Fruit fly (Drosophila melanogaster) whole organism, wandering third instar larva: ENCODE measurements around the gene Six4.

Source experiments
- Abd-B ChIP-seq: fragments of >200 bp; optimal IDR thresholded peaks from 2 replicates; lab custom pipeline; 2017; ENCODE audit warnings: missing biosample characterization, missing genetic modification characterization
- CG32264 ChIP-seq: fragments of 200-800 bp; sonication (Bioruptor generic); optimal IDR thresholded peaks from 2 replicates; lab custom pipeline; 2016; ENCODE audit warnings: missing biosample characterization, missing genetic modification characterization
- CG9705 ChIP-seq: fragments of 200-800 bp; sonication (Bioruptor generic); optimal IDR thresholded peaks from 2 replicates; lab custom pipeline; 2018; ENCODE audit warnings: missing biosample characterization, mild to moderate bottlenecking, missing genetic modification characterization
- CrebA ChIP-seq: fragments of 200-800 bp; sonication (Bioruptor generic); optimal IDR thresholded peaks from 2 replicates; lab custom pipeline; 2016; ENCODE audit warnings: missing biosample characterization, mild to moderate bottlenecking, missing genetic modification characterization, borderline replicate concordance
- Dfd ChIP-seq: fragments of >200 bp; optimal IDR thresholded peaks from 2 replicates; lab custom pipeline; 2017; ENCODE audit warnings: missing biosample characterization, missing genetic modification characterization
- Dif ChIP-seq: fragments of 200-275, 200-300 bp; sonication (Bioruptor generic); optimal IDR thresholded peaks from 2 replicates; lab custom pipeline; 2018; ENCODE audit warnings: missing biosample characterization, missing genetic modification characterization; ENCODE audit not compliant: partially characterized antibody
- HLH106 ChIP-seq: fragments of 200-800 bp; optimal IDR thresholded peaks from 3 replicates; lab custom pipeline; 2019; ENCODE audit warnings: missing biosample characterization, mild to moderate bottlenecking, missing genetic modification characterization, moderate library complexity
- Hnf4 ChIP-seq: fragments of 200-800 bp; sonication (Bioruptor generic); optimal IDR thresholded peaks from 2 replicates; lab custom pipeline; 2016; ENCODE audit warnings: missing biosample characterization, mild to moderate bottlenecking, missing genetic modification characterization
- Hr78 ChIP-seq: fragments of >200 bp; optimal IDR thresholded peaks from 2 replicates; lab custom pipeline; 2017; ENCODE audit warnings: missing biosample characterization, missing genetic modification characterization
- Hr83 ChIP-seq: fragments of 200-300 bp; sonication (Bioruptor generic); optimal IDR thresholded peaks from 2 replicates; lab custom pipeline; 2016; ENCODE audit warnings: missing biosample characterization, mild to moderate bottlenecking, missing genetic modification characterization, moderate library complexity; ENCODE audit not compliant: poor library complexity, severe bottlenecking
- Mio ChIP-seq: sonication (Bioruptor generic); optimal IDR thresholded peaks from 2 replicates; lab custom pipeline; 2016; ENCODE audit warnings: missing biosample characterization, missing genetic modification characterization
- Myc ChIP-seq: fragments of >200 bp; optimal IDR thresholded peaks from 2 replicates; lab custom pipeline; 2017
- N ChIP-seq: fragments of >200 bp; optimal IDR thresholded peaks from 2 replicates; lab custom pipeline; 2018; ENCODE audit warnings: missing biosample characterization, missing external identifiers, missing genetic modification characterization
- OdsH ChIP-seq: fragments of 200-800 bp; sonication (Bioruptor generic); optimal IDR thresholded peaks from 2 replicates; lab custom pipeline; 2016; ENCODE audit warnings: missing biosample characterization, mild to moderate bottlenecking, missing genetic modification characterization
- Sp1 ChIP-seq: fragments of 200-800 bp; sonication (Bioruptor generic); optimal IDR thresholded peaks from 3 replicates; lab custom pipeline; 2019; ENCODE audit warnings: missing biosample characterization, mild to moderate bottlenecking, missing genetic modification characterization, moderate library complexity
- Vsx2 ChIP-seq: fragments of 200-300, 225-300 bp; sonication (Bioruptor generic); optimal IDR thresholded peaks from 2 replicates; lab custom pipeline; 2018; ENCODE audit warnings: missing biosample characterization, missing genetic modification characterization; ENCODE audit not compliant: partially characterized antibody
- br ChIP-seq: fragments of 200-800 bp; sonication (Bioruptor generic); optimal IDR thresholded peaks from 2 replicates; lab custom pipeline; 2016; ENCODE audit warnings: missing biosample characterization, missing genetic modification characterization
- brk ChIP-seq: fragments of 200-800 bp; sonication (Bioruptor generic); optimal IDR thresholded peaks from 2 replicates; lab custom pipeline; 2016; ENCODE audit warnings: missing biosample characterization, mild to moderate bottlenecking, missing genetic modification characterization
- dmrt93B ChIP-seq: fragments of 200-800 bp; sonication (Bioruptor generic); optimal IDR thresholded peaks from 2 replicates; lab custom pipeline; 2018; ENCODE audit warnings: missing biosample characterization, mild to moderate bottlenecking, missing genetic modification characterization
- dsf ChIP-seq: sonication (Bioruptor generic); optimal IDR thresholded peaks from 2 replicates; lab custom pipeline; 2016; ENCODE audit warnings: missing biosample characterization, missing genetic modification characterization, borderline replicate concordance
- ey ChIP-seq: fragments of 200-800 bp; sonication (Bioruptor generic); optimal IDR thresholded peaks from 2 replicates; lab custom pipeline; 2016; ENCODE audit warnings: missing biosample characterization, missing genetic modification characterization
- foxo ChIP-seq, 2 experiments: fragments of 200-800 bp; sonication (Bioruptor generic); optimal IDR thresholded peaks; 2 replicates in 1 of 2; 3 replicates in 1 of 2; lab custom pipeline; 2016 to 2017; ENCODE audit warnings: missing biosample characterization in 2 of 2, missing genetic modification characterization in 2 of 2
- fru ChIP-seq: fragments of 200-800 bp; sonication (Bioruptor generic); optimal IDR thresholded peaks from 3 replicates; lab custom pipeline; 2016; ENCODE audit warnings: missing biosample characterization, mild to moderate bottlenecking, missing genetic modification characterization
- h ChIP-seq: fragments of 200-800 bp; sonication (Bioruptor generic); optimal IDR thresholded peaks from 3 replicates; lab custom pipeline; 2016; ENCODE audit warnings: missing biosample characterization, mild to moderate bottlenecking, missing genetic modification characterization
- jim ChIP-seq: fragments of 175-275, 200-325 bp; sonication (Bioruptor generic); optimal IDR thresholded peaks from 2 replicates; lab custom pipeline; 2016; ENCODE audit warnings: missing biosample characterization, mild to moderate bottlenecking, missing genetic modification characterization
- lola ChIP-seq: fragments of >200 bp; optimal IDR thresholded peaks from 2 replicates; lab custom pipeline; 2017; ENCODE audit warnings: missing biosample characterization, missing genetic modification characterization
- pan ChIP-seq: fragments of >200 bp; optimal IDR thresholded peaks from 2 replicates; lab custom pipeline; 2017
- psq ChIP-seq: fragments of 200-800 bp; sonication (Bioruptor generic); optimal IDR thresholded peaks from 3 replicates; lab custom pipeline; 2017; ENCODE audit warnings: missing biosample characterization, mild to moderate bottlenecking, missing genetic modification characterization, moderate library complexity
- rgr ChIP-seq: fragments of 200-800 bp; sonication (Bioruptor generic); optimal IDR thresholded peaks from 3 replicates; lab custom pipeline; 2016; ENCODE audit warnings: missing biosample characterization, mild to moderate bottlenecking, missing genetic modification characterization
- sage ChIP-seq: fragments of 200-800 bp; sonication (Bioruptor generic); optimal IDR thresholded peaks from 2 replicates; lab custom pipeline; 2016; ENCODE audit warnings: missing biosample characterization, mild to moderate bottlenecking, missing genetic modification characterization
- sv ChIP-seq: fragments of 200-800 bp; sonication (Bioruptor generic); optimal IDR thresholded peaks from 3 replicates; lab custom pipeline; 2016; ENCODE audit warnings: missing biosample characterization, missing genetic modification characterization
- tai ChIP-seq: sonication (Bioruptor generic); optimal IDR thresholded peaks from 2 replicates; lab custom pipeline; 2016; ENCODE audit warnings: missing biosample characterization, missing genetic modification characterization
- usp ChIP-seq: fragments of >200 bp; optimal IDR thresholded peaks from 2 replicates; lab custom pipeline; 2017; ENCODE audit warnings: missing biosample characterization, missing genetic modification characterization
- woc ChIP-seq: sonication (Bioruptor generic); optimal IDR thresholded peaks from 2 replicates; lab custom pipeline; 2016; ENCODE audit warnings: missing biosample characterization, mild to moderate bottlenecking, missing genetic modification characterization

The Six4 gene

DNA sequence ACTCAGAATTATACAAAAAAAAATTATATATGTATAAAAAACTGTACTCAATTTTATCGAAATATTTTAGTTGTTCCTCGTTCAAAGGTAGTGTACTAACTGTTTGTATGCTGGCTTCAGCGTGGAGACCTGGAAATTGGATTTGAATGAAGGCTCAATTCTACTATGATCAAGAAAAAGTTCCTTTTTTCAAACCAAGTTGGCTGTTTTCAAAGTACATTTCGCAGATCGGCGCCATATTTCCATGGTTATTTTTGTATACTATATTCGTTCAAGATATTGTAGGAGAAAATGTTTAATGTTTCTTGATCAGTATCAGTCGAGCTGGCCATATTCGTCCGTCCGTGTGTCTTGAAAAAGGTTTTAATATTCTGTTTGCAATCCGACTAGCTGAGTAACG lies 25.4 kb upstream of the Six4 start, which contains the start of gene Mst77F:
Gene Mst77F (minus strand): TSS at position 101 of the 400 bp plus-strand sequence.
- no peak for TF ChIP-seq pan
- TF ChIP-seq, all 38 proteins: peak for 0

DNA sequence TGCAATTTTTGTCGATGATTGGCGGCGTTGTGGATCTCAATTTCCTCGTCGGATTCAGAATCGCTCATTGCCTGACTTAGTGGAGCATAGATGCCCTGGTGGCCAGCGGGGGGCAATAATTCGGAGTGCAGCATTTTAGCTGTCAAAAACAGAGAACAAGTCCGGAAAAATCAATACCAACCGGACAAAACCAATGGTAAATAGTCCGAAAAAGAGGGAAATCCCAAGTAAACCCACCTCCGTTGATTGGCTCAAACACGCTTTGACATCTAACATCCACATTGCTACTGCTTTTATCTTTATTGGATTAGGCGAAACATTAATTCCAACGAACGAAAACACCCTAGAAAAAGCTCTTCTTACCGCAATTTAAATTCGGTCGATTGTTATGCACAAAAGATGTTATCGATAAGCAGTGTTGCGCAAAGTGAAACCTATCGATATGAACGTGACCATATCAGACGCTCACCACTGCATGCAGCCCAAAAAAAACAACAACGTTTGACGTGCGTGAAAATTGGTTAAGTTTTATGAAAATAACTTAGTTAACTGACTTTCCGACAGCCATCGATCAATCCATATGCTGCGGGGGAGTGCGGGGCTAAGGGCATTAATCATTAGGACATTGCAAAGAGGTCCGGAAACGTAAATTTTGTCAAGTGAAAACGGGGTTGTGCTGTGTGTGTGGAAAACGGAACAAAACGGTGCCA lies 23.2 kb upstream of the Six4 start, which contains the start of the genes CG3618 and Pka-R1:
Gene CG3618 (minus strand): TSS at position 410 of the 710 bp plus-strand sequence.
Gene Pka-R1 (plus strand): TSS at position 453 of the 710 bp plus-strand sequence.
- TF ChIP-seq Hr83 (GFP tag; lab: Kevin White, UChicago), result peak; percentile 14
- TF ChIP-seq Sp1 (GFP tag; lab: Kevin White, UChicago), result no peak
- peak; percentile 51 for TF ChIP-seq rgr (GFP tag; lab: Kevin White, UChicago)
- TF ChIP-seq CG32264, result no peak
- peak; percentile 29 for TF ChIP-seq psq (GFP tag; lab: Kevin White, UChicago)
- no peak for TF ChIP-seq usp (GFP tag; lab: Kevin White, UChicago)
- TF ChIP-seq pan, result no peak
- TF ChIP-seq, all 38 proteins: peak for 3

DNA sequence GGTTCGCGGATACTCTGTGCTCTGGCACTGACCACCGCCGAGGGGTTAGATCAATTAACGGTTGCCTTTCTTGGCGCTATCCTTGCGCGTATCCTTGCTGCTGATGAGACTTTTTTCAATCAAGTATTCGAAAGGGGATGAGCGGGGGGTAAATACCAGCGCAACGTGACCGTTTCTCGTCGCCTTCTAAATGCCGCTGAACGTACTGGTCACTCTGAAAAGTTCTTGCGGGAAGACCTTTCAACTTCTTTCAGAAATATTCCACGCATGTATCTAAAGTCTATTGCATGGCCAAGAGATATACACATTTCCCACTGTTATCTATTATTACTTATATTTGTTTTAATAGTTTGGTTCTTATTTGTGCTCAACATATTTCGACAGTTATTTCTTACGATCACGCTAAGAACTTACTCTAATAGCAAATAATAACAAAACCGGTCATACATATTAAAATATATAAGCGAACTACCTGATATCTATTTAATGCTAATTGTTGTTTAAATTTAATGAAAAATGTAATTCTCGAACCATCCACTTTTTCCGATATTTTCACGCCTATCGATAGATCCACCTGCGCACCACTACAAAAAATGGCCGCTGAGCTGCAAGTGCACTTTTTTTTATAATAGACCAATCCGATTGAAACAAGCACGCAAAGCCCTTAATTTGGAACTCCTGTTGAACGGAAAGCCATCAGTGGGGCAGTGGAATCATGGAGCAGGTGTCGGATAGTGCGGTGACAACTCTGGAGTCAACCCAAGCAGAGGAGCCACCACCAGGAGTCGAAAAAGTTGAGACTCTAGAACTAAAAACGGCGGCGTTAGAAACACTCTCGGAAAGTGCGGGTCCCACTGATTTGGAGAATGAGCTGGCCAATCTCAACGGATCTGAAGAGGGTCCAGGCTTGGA lies 16.8 kb upstream of the Six4 start, which contains the start of the genes CG3634 and HIPP1:
Gene CG3634 (minus strand): TSS at position 185 of the 912 bp plus-strand sequence.
Gene HIPP1 (plus strand): TSS at position 582 of the 912 bp plus-strand sequence.
- TF ChIP-seq CG32264 (no peak), Myc (peak; percentile 34), lola (GFP tag; lab: Kevin White, UChicago) (no peak), dmrt93B (GFP tag; lab: Kevin White, UChicago) (no peak), Hr78 (no peak), usp (GFP tag; lab: Kevin White, UChicago) (no peak)

DNA sequence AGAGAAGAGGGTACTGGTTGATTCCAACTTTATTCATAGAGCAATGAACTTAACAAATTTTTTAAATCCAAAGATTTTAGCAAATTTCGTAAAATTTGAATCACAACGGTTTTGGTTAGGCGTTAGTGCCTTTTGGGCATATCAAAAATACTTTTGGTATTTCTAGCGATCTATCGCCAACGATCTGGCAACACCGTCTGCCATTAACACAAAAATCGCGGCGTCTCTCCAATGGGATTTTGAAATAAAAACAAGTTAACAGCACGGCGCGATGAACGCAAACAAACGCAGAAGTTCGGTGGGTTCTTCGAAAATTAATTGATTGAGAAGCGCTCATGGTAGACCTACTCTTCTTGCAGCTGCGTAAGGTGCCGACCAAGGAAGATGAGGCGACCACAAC lies 7.6 kb upstream of the Six4 start, which contains the start of gene Spc105R:
Gene Spc105R (plus strand): TSS at position 203 of the 400 bp plus-strand sequence.
- TF ChIP-seq h (GFP tag; lab: Kevin White, UChicago), result no peak
- TF ChIP-seq Vsx2, result no peak
- TF ChIP-seq br (GFP tag; lab: Kevin White, UChicago), result no peak
- TF ChIP-seq usp (GFP tag; lab: Kevin White, UChicago), result no peak
- no peak for TF ChIP-seq dsf (GFP tag; lab: Kevin White, UChicago)
- TF ChIP-seq woc, result no peak
- TF ChIP-seq fru (GFP tag; lab: Kevin White, UChicago), result no peak
- TF ChIP-seq Myc, result no peak
- no peak for TF ChIP-seq Hr83 (GFP tag; lab: Kevin White, UChicago)
- no peak for TF ChIP-seq HLH106 (tag; lab: Kevin White, UChicago)
- no peak for TF ChIP-seq N (GFP tag; lab: Kevin White, UChicago)
- TF ChIP-seq CG9705 (GFP tag; lab: Kevin White, UChicago), result no peak
- no peak for TF ChIP-seq tai (GFP tag; lab: Kevin White, UChicago)
- no peak for TF ChIP-seq Dif
- no peak for TF ChIP-seq foxo (GFP tag; optimal IDR thresholded peaks at IDR 0.05; lab: Kevin White, UChicago)
- TF ChIP-seq CG32264, result no peak
- TF ChIP-seq CrebA (GFP tag; lab: Kevin White, UChicago), result no peak
- no peak for TF ChIP-seq ey (GFP tag; lab: Kevin White, UChicago)
- no peak for TF ChIP-seq sage
- no peak for TF ChIP-seq sv

DNA sequence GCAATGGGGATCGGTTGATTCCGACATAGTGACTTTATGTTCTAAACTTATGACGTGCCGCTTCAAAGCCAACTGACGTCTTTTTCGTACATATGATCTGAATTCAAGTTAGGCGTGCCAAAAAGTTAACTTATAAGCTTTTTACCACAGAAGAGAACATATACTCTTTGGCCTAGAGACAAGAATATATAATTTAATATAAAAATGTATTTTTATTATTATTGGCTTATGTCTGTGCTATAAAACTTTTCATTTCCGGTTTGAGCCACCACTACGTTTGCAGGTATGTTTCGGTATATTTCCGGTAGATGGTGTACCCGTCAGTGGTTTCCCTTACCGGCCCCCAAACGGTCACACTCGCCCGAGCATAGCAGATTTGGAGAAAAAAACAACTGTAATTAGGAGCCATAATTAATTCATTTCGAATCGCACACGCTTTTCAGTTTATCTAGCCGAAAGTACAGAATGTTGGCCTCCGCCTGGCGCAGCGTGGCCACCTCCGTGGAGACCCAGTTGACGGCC lies 5.8 kb upstream of the Six4 start, which contains the start of the genes CG3698 and tzn:
Gene CG3698 (minus strand): TSS at position 51 of the 522 bp plus-strand sequence.
Gene tzn (plus strand): TSS at position 321 of the 522 bp plus-strand sequence.
- TF ChIP-seq Myc (peak; percentile 43), Mio (GFP tag; lab: Kevin White, UChicago) (no peak), brk (no peak), sage (no peak), pan (no peak), Sp1 (GFP tag; lab: Kevin White, UChicago) (peak; percentile 85), rgr (GFP tag; lab: Kevin White, UChicago) (peak; percentile 94), Abd-B (no peak), CG9705 (GFP tag; lab: Kevin White, UChicago) (peak; percentile 95), CG32264 (no peak), Hnf4 (GFP tag; lab: Kevin White, UChicago) (no peak), fru (GFP tag; lab: Kevin White, UChicago) (no peak), psq (GFP tag; lab: Kevin White, UChicago) (peak; percentile 70), woc (no peak), ey (GFP tag; lab: Kevin White, UChicago) (no peak), jim (GFP tag; lab: Kevin White, UChicago) (no peak), OdsH (GFP tag; lab: Kevin White, UChicago) (peak; percentile 83), sv (peak; percentile 78), h (GFP tag; lab: Kevin White, UChicago) (no peak), usp (GFP tag; lab: Kevin White, UChicago) (no peak), lola (GFP tag; lab: Kevin White, UChicago) (no peak), dmrt93B (GFP tag; lab: Kevin White, UChicago) (peak; percentile 97), HLH106 (tag; lab: Kevin White, UChicago) (peak; percentile 85), dsf (GFP tag; lab: Kevin White, UChicago) (no peak), Dfd (no peak), Hr83 (GFP tag; lab: Kevin White, UChicago) (peak; percentile 95)
